Worm (Caenorhabditis elegans) whole organism, mixed stage, embryonic: ENCODE measurements around the gene hap-1.

Source experiments
- M03D4.4 ChIP-seq: sonication (generic microtip); optimal IDR thresholded peaks from 2 replicates; lab custom pipeline; 2017; ENCODE audit warnings: mild to moderate bottlenecking, missing genetic modification characterization, missing compliant biosample characterization
- bed-3 ChIP-seq: fragments of 200-800 bp; sonication (Bioruptor generic); optimal IDR thresholded peaks from 3 replicates; lab custom pipeline; 2018; ENCODE audit warnings: mild to moderate bottlenecking, missing genetic modification characterization, moderate library complexity, missing compliant biosample characterization
- blmp-1 ChIP-seq: fragments of 150-350 bp; optimal IDR thresholded peaks from 2 replicates; lab custom pipeline; 2014; ENCODE audit warnings: missing biosample characterization, missing genetic modification characterization
- ceh-39 ChIP-seq: fragments of 150-350 bp; optimal IDR thresholded peaks from 2 replicates; lab custom pipeline; 2014; ENCODE audit warnings: missing biosample characterization, missing genetic modification characterization
- ceh-43 ChIP-seq: fragments of 200-800 bp; sonication (Bioruptor generic); optimal IDR thresholded peaks from 2 replicates; lab custom pipeline; 2018; ENCODE audit warnings: mild to moderate bottlenecking, missing genetic modification characterization, moderate library complexity, missing compliant biosample characterization
- ceh-83 ChIP-seq: fragments of 200-800 bp; sonication (Bioruptor generic); optimal IDR thresholded peaks from 2 replicates; lab custom pipeline; 2018; ENCODE audit warnings: mild to moderate bottlenecking, missing genetic modification characterization, missing compliant biosample characterization
- ces-1 ChIP-seq: fragments of 150-350 bp; optimal IDR thresholded peaks from 2 replicates; lab custom pipeline; 2014; ENCODE audit warnings: missing biosample characterization, missing genetic modification reagents, missing genetic modification characterization
- cnd-1 ChIP-seq: fragments of 200-800 bp; sonication (Bioruptor generic); optimal IDR thresholded peaks from 2 replicates; lab custom pipeline; 2018; ENCODE audit warnings: mild to moderate bottlenecking, missing genetic modification characterization, missing compliant biosample characterization
- drap-1 ChIP-seq: fragments of 200-800 bp; sonication (Bioruptor generic); optimal IDR thresholded peaks from 3 replicates; lab custom pipeline; 2018; ENCODE audit warnings: mild to moderate bottlenecking, missing genetic modification characterization, missing compliant biosample characterization
- elt-3 ChIP-seq: fragments of 150-350 bp; optimal IDR thresholded peaks from 2 replicates; lab custom pipeline; 2014; ENCODE audit warnings: missing biosample characterization, missing genetic modification characterization
- ham-2 ChIP-seq: fragments of 200-800 bp; sonication (Bioruptor generic); optimal IDR thresholded peaks from 2 replicates; lab custom pipeline; 2018; ENCODE audit warnings: mild to moderate bottlenecking, missing genetic modification characterization, missing compliant biosample characterization
- hlh-1 ChIP-seq: fragments of 150-350 bp; optimal IDR thresholded peaks from 2 replicates; lab custom pipeline; 2014; ENCODE audit warnings: missing biosample characterization, missing genetic modification reagents, missing genetic modification characterization
- lin-32 ChIP-seq: fragments of 200-800 bp; sonication (Bioruptor generic); optimal IDR thresholded peaks from 2 replicates; lab custom pipeline; 2018; ENCODE audit warnings: mild to moderate bottlenecking, missing genetic modification characterization, missing compliant biosample characterization
- lsy-2 ChIP-seq: fragments of 150-350 bp; optimal IDR thresholded peaks from 2 replicates; lab custom pipeline; 2014; ENCODE audit warnings: missing biosample characterization, missing genetic modification characterization
- mab-5 ChIP-seq: fragments of 150-350 bp; optimal IDR thresholded peaks from 2 replicates; lab custom pipeline; 2014; ENCODE audit warnings: missing biosample characterization, missing genetic modification characterization
- mep-1 ChIP-seq: fragments of 150-350 bp; optimal IDR thresholded peaks from 2 replicates; lab custom pipeline; 2017; ENCODE audit warnings: missing biosample characterization, missing genetic modification reagents, missing genetic modification characterization, inconsistent platforms
- mls-2 ChIP-seq: sonication (generic microtip); optimal IDR thresholded peaks from 2 replicates; lab custom pipeline; 2016; ENCODE audit warnings: mild to moderate bottlenecking, missing genetic modification characterization, moderate library complexity, missing compliant biosample characterization
- nhr-12 ChIP-seq: fragments of 150-350 bp; optimal IDR thresholded peaks from 2 replicates; lab custom pipeline; 2014; ENCODE audit warnings: missing biosample characterization, missing genetic modification characterization
- nhr-2 ChIP-seq: fragments of 150-350 bp; optimal IDR thresholded peaks from 2 replicates; lab custom pipeline; 2014; ENCODE audit warnings: missing biosample characterization, missing genetic modification characterization
- nhr-237 ChIP-seq: fragments of 150-350 bp; optimal IDR thresholded peaks from 2 replicates; lab custom pipeline; 2014; ENCODE audit warnings: missing biosample characterization, missing genetic modification characterization
- nhr-76 ChIP-seq: sonication (generic microtip); optimal IDR thresholded peaks from 2 replicates; lab custom pipeline; 2017; ENCODE audit warnings: missing biosample characterization, missing genetic modification characterization
- pha-4 ChIP-seq: fragments of 150-350 bp; optimal IDR thresholded peaks from 2 replicates; lab custom pipeline; 2018; ENCODE audit warnings: missing biosample characterization, missing genetic modification reagents, missing genetic modification characterization
- sem-2 ChIP-seq: fragments of 200-800 bp; sonication (Bioruptor generic); optimal IDR thresholded peaks from 2 replicates; lab custom pipeline; 2018; ENCODE audit warnings: mild to moderate bottlenecking, missing genetic modification characterization, missing compliant biosample characterization
- snpc-4 ChIP-seq: fragments of 150-350 bp; optimal IDR thresholded peaks from 2 replicates; lab custom pipeline; 2014; ENCODE audit warnings: missing biosample characterization, missing genetic modification characterization
- sptf-1 ChIP-seq: sonication (generic microtip); optimal IDR thresholded peaks from 2 replicates; lab custom pipeline; 2017; ENCODE audit warnings: mild to moderate bottlenecking, missing genetic modification characterization, moderate library complexity, missing compliant biosample characterization
- tbx-8 ChIP-seq: fragments of 200-800 bp; sonication (Bioruptor generic); optimal IDR thresholded peaks from 2 replicates; lab custom pipeline; 2018; ENCODE audit warnings: mild to moderate bottlenecking, missing genetic modification characterization, moderate library complexity, missing compliant biosample characterization
- unc-120 ChIP-seq: sonication (generic microtip); optimal IDR thresholded peaks from 2 replicates; lab custom pipeline; 2017; ENCODE audit warnings: missing genetic modification characterization, missing compliant biosample characterization; ENCODE audit not compliant: poor library complexity, severe bottlenecking
- unc-39 ChIP-seq: fragments of 150-350 bp; optimal IDR thresholded peaks from 2 replicates; lab custom pipeline; 2014; ENCODE audit warnings: missing biosample characterization, missing genetic modification characterization
- unc-62 ChIP-seq: fragments of 150-350 bp; optimal IDR thresholded peaks from 2 replicates; lab custom pipeline; 2014; ENCODE audit warnings: missing biosample characterization, missing genetic modification reagents, missing genetic modification characterization
- zip-8 ChIP-seq: fragments of 150-350 bp; optimal IDR thresholded peaks from 2 replicates; lab custom pipeline; 2014; ENCODE audit warnings: missing biosample characterization, missing genetic modification characterization
- ztf-11 ChIP-seq: fragments of 150-350 bp; optimal IDR thresholded peaks from 2 replicates; lab custom pipeline; 2014; ENCODE audit warnings: missing biosample characterization, missing genetic modification characterization

The hap-1 gene

DNA sequence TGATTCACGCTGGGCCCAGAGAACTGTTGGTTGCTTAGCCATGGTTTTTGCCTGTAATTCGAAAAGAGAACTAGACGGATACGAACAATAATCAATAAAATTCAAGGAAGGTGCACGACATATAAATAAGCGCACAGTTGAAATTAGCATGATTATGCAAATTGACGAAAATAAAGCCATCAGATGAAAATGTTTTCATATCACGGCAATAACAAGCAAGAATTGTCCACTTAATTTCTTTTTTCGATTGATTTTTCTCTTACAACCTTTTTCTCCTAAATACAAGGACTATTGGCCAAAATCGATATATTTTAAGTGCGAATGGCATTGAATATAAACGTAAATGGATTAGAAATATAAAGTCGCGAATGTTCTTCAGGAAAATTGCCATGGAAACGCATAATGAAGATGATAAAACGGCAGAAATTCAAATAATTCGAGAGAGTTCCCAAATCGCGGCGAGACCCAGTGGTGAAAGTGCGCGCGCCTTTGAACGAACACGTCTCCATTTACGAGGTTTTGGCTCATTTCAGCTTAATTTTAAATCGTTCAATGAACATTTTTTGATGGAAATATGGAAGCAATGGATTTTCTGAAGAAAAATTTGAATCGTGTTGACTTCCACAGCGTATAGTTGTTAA lies 11.1 kb downstream of the hap-1 start, which contains the start of the genes daf-41 and toc-1:
Gene daf-41, minus strand, starts transcription at position 51 of the 641 bp plus-strand sequence.
Gene toc-1, plus strand, starts transcription at position 537 of the 641 bp plus-strand sequence.
- no peak for TF ChIP-seq bed-3 (GFP tag; lab: Kevin White, UChicago)
- TF ChIP-seq unc-120 (tag; lab: Kevin White, UChicago): peak; percentile 56
- no peak for TF ChIP-seq ceh-39
- TF ChIP-seq ces-1 (GFP tag; lab: Kevin White, UChicago): peak; percentile 72
- TF ChIP-seq tbx-8: no peak
- TF ChIP-seq sem-2 (GFP tag; lab: Kevin White, UChicago): no peak
- TF ChIP-seq nhr-76 (tag; lab: Kevin White, UChicago): no peak
- peak; percentile 24 for TF ChIP-seq nhr-237 (tag; lab: Kevin White, UChicago)
- no peak for TF ChIP-seq pha-4
- no peak for TF ChIP-seq ceh-83 (GFP tag; lab: Kevin White, UChicago)
- TF ChIP-seq hlh-1 (tag; lab: Kevin White, UChicago): no peak
- peak; percentile 55 for TF ChIP-seq mls-2
- peak; percentile 64 for TF ChIP-seq mep-1 (tag; lab: Kevin White, UChicago)
- no peak for TF ChIP-seq elt-3 (tag; lab: Kevin White, UChicago)
- no peak for TF ChIP-seq nhr-2 (tag; lab: Kevin White, UChicago)

DNA sequence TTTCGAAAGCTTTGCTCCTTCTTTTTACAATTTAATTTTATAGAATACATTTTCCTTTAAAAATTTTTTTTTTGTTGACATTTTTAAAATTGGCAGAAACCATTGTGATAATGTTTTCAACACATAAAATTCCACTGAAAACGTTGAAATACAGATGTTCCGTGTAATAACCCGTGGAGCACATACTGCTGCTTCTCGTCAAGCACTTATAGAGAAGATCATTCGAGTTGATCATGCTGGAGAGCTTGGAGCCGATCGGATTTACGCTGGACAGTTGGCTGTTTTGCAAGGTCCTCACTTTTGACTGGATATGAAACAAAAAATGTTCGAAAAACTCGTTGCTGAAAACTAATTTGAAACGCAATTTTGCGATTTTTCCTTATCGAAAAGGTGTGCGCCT lies 14.0 kb downstream of the hap-1 start, which contains the start of gene clk-1:
Gene clk-1, plus strand, starts transcription at position 155 of the 400 bp plus-strand sequence.
- TF ChIP-seq ztf-11 (tag; lab: Kevin White, UChicago): no peak
- no peak for TF ChIP-seq nhr-12 (tag; lab: Kevin White, UChicago)
- no peak for TF ChIP-seq mls-2
- TF ChIP-seq ceh-83 (GFP tag; lab: Kevin White, UChicago): no peak
- no peak for TF ChIP-seq snpc-4 (tag; lab: Kevin White, UChicago)

DNA sequence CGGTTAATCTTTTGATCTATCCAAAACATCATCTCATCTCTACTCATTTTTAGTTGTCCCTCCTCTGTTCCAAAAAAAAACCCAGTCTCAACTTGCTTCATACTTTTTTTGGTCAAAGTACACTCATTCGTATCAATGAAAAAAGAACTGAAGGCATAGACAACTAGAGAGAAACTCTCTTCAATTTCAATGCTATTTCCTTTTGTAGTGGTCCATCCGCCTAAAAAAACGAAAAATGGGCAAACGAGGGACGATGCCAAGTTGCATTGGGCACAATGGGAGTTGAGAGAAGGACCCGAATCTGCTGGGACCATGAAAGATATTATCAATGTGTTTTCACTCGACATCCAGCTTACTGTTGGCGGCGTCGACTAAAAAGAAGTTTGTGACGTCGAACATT lies 16.5 kb downstream of the hap-1 start:
- no peak for TF ChIP-seq blmp-1 (tag; lab: Kevin White, UChicago)
- no peak for TF ChIP-seq zip-8 (tag; lab: Kevin White, UChicago)
- no peak for TF ChIP-seq unc-120 (tag; lab: Kevin White, UChicago)
- TF ChIP-seq unc-62 (GFP tag; lab: Kevin White, UChicago): no peak
- no peak for TF ChIP-seq ces-1 (GFP tag; lab: Kevin White, UChicago)
- TF ChIP-seq unc-39 (tag; lab: Kevin White, UChicago): no peak
- no peak for TF ChIP-seq nhr-76 (tag; lab: Kevin White, UChicago)
- TF ChIP-seq nhr-12 (tag; lab: Kevin White, UChicago): no peak
- TF ChIP-seq drap-1: no peak
- no peak for TF ChIP-seq mls-2
- no peak for TF ChIP-seq cnd-1 (tag; lab: Kevin White, UChicago)
- no peak for TF ChIP-seq bed-3 (GFP tag; lab: Kevin White, UChicago)
- no peak for TF ChIP-seq nhr-2 (tag; lab: Kevin White, UChicago)
- TF ChIP-seq lin-32 (GFP tag; lab: Kevin White, UChicago): no peak
- TF ChIP-seq ceh-43 (GFP tag; lab: Kevin White, UChicago): no peak

DNA sequence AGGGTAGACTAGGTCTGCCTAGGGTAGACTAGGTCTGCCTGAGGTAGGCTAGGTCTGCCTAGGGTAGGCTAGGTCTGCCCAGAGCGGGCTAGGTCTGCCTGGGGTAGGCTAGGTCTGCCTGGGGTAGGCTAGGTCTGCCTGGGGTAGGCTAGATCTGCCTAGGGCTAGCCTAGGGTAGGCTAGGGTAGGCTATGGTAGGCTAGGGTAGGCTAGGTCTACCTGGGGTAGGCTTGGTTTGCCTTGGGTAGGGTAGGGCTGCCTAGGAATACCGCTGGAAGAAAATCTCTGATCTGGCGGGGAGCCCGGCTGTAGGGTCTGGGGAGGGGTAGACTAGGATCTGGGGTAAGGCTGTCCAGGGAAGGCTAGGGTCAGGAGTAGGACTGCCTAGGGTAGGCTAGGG lies 21.7 kb downstream of the hap-1 start:
- no peak for TF ChIP-seq nhr-237 (tag; lab: Kevin White, UChicago)
- no peak for TF ChIP-seq ztf-11 (tag; lab: Kevin White, UChicago)
- TF ChIP-seq M03D4.4 (tag; lab: Kevin White, UChicago): no peak
- TF ChIP-seq lin-32 (GFP tag; lab: Kevin White, UChicago): no peak
- TF ChIP-seq blmp-1 (tag; lab: Kevin White, UChicago): no peak
- no peak for TF ChIP-seq lsy-2 (tag; lab: Kevin White, UChicago)
- TF ChIP-seq ceh-39: no peak
- no peak for TF ChIP-seq bed-3 (GFP tag; lab: Kevin White, UChicago)
- TF ChIP-seq zip-8 (tag; lab: Kevin White, UChicago): no peak
- TF ChIP-seq hlh-1 (tag; lab: Kevin White, UChicago): no peak
- no peak for TF ChIP-seq pha-4
- TF ChIP-seq snpc-4 (tag; lab: Kevin White, UChicago): no peak
- no peak for TF ChIP-seq nhr-12 (tag; lab: Kevin White, UChicago)
- no peak for TF ChIP-seq sem-2 (GFP tag; lab: Kevin White, UChicago)
- TF ChIP-seq ceh-83 (GFP tag; lab: Kevin White, UChicago): no peak
- no peak for TF ChIP-seq sptf-1 (tag; lab: Kevin White, UChicago)
- TF ChIP-seq tbx-8: no peak
- no peak for TF ChIP-seq nhr-76 (tag; lab: Kevin White, UChicago)

DNA sequence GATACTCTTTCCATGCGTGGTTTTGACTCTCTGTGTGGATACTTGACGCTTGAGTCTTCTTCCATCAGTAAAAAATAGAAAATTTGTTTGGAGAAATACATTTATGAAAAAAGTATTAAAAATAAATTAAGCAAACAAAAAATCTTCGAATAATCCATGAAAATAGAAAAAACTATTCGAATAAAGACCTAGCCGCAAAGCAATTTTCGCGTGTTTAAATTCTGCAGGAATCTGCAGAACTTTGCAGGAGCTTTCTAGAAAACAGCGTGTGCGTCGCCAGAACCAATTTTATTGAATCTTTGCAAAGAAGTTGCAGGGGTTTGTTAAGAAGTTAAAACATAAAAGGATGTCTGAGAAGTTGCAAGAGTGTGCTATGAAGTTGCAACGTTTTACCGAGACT lies 22.5 kb downstream of the hap-1 start, which contains the start of gene ZC395.11:
Gene ZC395.11, minus strand, starts transcription at position 101 of the 400 bp plus-strand sequence.
- TF ChIP-seq lin-32 (GFP tag; lab: Kevin White, UChicago): no peak
- TF ChIP-seq unc-39 (tag; lab: Kevin White, UChicago): no peak
- TF ChIP-seq sem-2 (GFP tag; lab: Kevin White, UChicago): no peak
- no peak for TF ChIP-seq ceh-43 (GFP tag; lab: Kevin White, UChicago)
- TF ChIP-seq pha-4: no peak
- no peak for TF ChIP-seq mls-2
- TF ChIP-seq lsy-2 (tag; lab: Kevin White, UChicago): no peak
- TF ChIP-seq blmp-1 (tag; lab: Kevin White, UChicago): no peak
- TF ChIP-seq mep-1 (tag; lab: Kevin White, UChicago): no peak
- no peak for TF ChIP-seq snpc-4 (tag; lab: Kevin White, UChicago)
- TF ChIP-seq sptf-1 (tag; lab: Kevin White, UChicago): no peak
- TF ChIP-seq mab-5: no peak
- no peak for TF ChIP-seq ham-2 (GFP tag; lab: Kevin White, UChicago)
- TF ChIP-seq unc-62 (GFP tag; lab: Kevin White, UChicago): no peak
- TF ChIP-seq nhr-2 (tag; lab: Kevin White, UChicago): no peak
